Worm (Caenorhabditis elegans): ENCODE data around the gene F11C1.1.
A peak's percentile ranks its signal among the peaks of the same experiment; 100 is the strongest.

The F11C1.1 gene

ce11 chrX:13033850-13034249, 43.5 kb upstream of the F11C1.1 start:
- TF ChIP-seq ztf-11 (tag; optimal IDR thresholded peaks at IDR 0.05) (no peak), sea-2 (GFP tag; optimal IDR thresholded peaks at IDR 0.05) (no peak), eor-1 (tag; optimal IDR thresholded peaks at IDR 0.05) (no peak), egl-5 (tag; optimal IDR thresholded peaks at IDR 0.05) (no peak), nhr-76 (tag; optimal IDR thresholded peaks at IDR 0.05) (no peak), nhr-12 (tag; optimal IDR thresholded peaks at IDR 0.05) (no peak), ceh-28 (tag; optimal IDR thresholded peaks at IDR 0.05) (no peak), nhr-237 (tag; optimal IDR thresholded peaks at IDR 0.05) (no peak), hmg-11 (tag; optimal IDR thresholded peaks at IDR 0.05) (no peak), daf-12 (tag; optimal IDR thresholded peaks at IDR 0.05) (no peak), tbx-2 (tag; optimal IDR thresholded peaks at IDR 0.05) (no peak), snpc-4 (tag; optimal IDR thresholded peaks at IDR 0.05) (no peak), pqm-1 (tag; optimal IDR thresholded peaks at IDR 0.05) (no peak), nhr-43 (tag; optimal IDR thresholded peaks at IDR 0.05; ENCODE audit: poor library complexity, severe bottlenecking) (no peak), nhr-77 (tag; optimal IDR thresholded peaks at IDR 0.05) (no peak), unc-39 (tag; optimal IDR thresholded peaks at IDR 0.05) (no peak), mdl-1 (tag; optimal IDR thresholded peaks at IDR 0.05) (no peak), aly-2 (tag; optimal IDR thresholded peaks at IDR 0.05) (no peak)

- TF ChIP-seq ztf-4 (tag; optimal IDR thresholded peaks at IDR 0.05) (no peak), pha-4 (tag; optimal IDR thresholded peaks at IDR 0.05) (no peak), R02D3.7 (tag; optimal IDR thresholded peaks at IDR 0.05) (no peak), eor-1 (tag; optimal IDR thresholded peaks at IDR 0.05) (no peak), lin-39 (tag; optimal IDR thresholded peaks at IDR 0.05) (no peak), ama-1 (optimal IDR thresholded peaks at IDR 0.05) (no peak), pqm-1 (tag; optimal IDR thresholded peaks at IDR 0.05) (no peak), zag-1 (tag; optimal IDR thresholded peaks at IDR 0.05) (no peak), lin-15B (tag; optimal IDR thresholded peaks at IDR 0.05) (no peak), nhr-77 (tag; optimal IDR thresholded peaks at IDR 0.05) (no peak), lsy-12 (tag; optimal IDR thresholded peaks at IDR 0.05) (no peak), skn-1 (tag; optimal IDR thresholded peaks at IDR 0.05) (no peak), aly-2 (tag; optimal IDR thresholded peaks at IDR 0.05) (no peak), mdl-1 (tag; optimal IDR thresholded peaks at IDR 0.05) (no peak), nhr-11 (tag; optimal IDR thresholded peaks at IDR 0.05) (no peak), hmg-11 (tag; optimal IDR thresholded peaks at IDR 0.05) (no peak), nhr-28 (tag; optimal IDR thresholded peaks at IDR 0.05) (no peak), nfya-1 (tag; optimal IDR thresholded peaks at IDR 0.05; ENCODE audit: insufficient read depth) (no peak)
Measured at ce11 chrX:13032610-13033009, 42.2 kb upstream of the F11C1.1 start, which contains the start of gene npr-10. npr-10 (minus strand) TSS chrX:13032710.

- TF ChIP-seq egl-27 (tag; optimal IDR thresholded peaks at IDR 0.05) (no peak), tbx-2 (tag; optimal IDR thresholded peaks at IDR 0.05) (no peak), ceh-28 (tag; optimal IDR thresholded peaks at IDR 0.05) (no peak), R02D3.7 (tag; optimal IDR thresholded peaks at IDR 0.05) (no peak), skn-1 (tag; optimal IDR thresholded peaks at IDR 0.05) (no peak), fos-1 (tag; optimal IDR thresholded peaks at IDR 0.05) (no peak), nhr-237 (tag; optimal IDR thresholded peaks at IDR 0.05) (no peak), daf-12 (tag; optimal IDR thresholded peaks at IDR 0.05) (no peak), ztf-11 (tag; optimal IDR thresholded peaks at IDR 0.05) (no peak), nfya-1 (tag; optimal IDR thresholded peaks at IDR 0.05; ENCODE audit: insufficient read depth) (no peak), hmg-11 (tag; optimal IDR thresholded peaks at IDR 0.05) (no peak), unc-39 (tag; optimal IDR thresholded peaks at IDR 0.05) (no peak), egl-5 (tag; optimal IDR thresholded peaks at IDR 0.05) (no peak), elt-1 (tag; optimal IDR thresholded peaks at IDR 0.05) (no peak), nhr-76 (tag; optimal IDR thresholded peaks at IDR 0.05) (no peak), fkh-10 (GFP tag; optimal IDR thresholded peaks at IDR 0.05) (no peak), ceh-82 (tag; optimal IDR thresholded peaks at IDR 0.05) (no peak), elt-2 (tag; optimal IDR thresholded peaks at IDR 0.05) (no peak), jun-1 (tag; optimal IDR thresholded peaks at IDR 0.05) (no peak), pha-4 (tag; optimal IDR thresholded peaks at IDR 0.05) (no peak)
Measured at ce11 chrX:13021446-13021845, 31.1 kb upstream of the F11C1.1 start.

- TF ChIP-seq nhr-25 (tag; optimal IDR thresholded peaks at IDR 0.05) (peak; percentile 54), unc-62 (GFP tag; optimal IDR thresholded peaks at IDR 0.05) (no peak)
Measured at ce11 chrX:13016290-13016689, 25.9 kb upstream of the F11C1.1 start.

All from whole organism, L3 larva.